Worm (Caenorhabditis elegans): Measurements from ENCODE around the gene C17H12.6.

- TF ChIP-seq tab-1 (GFP tag; IDR thresholded peaks at IDR 0.05) (no peak), flt-1 (GFP tag; IDR thresholded peaks at IDR 0.05) (no peak), ref-1 (GFP tag; conservative IDR thresholded peaks at IDR 0.05) (no peak), klf-2 (GFP tag; conservative IDR thresholded peaks at IDR 0.05) (no peak)
These were observed 32.4 kb downstream of the C17H12.6 start for ce11 chrIV:6789950-6790349.
